Worm (Caenorhabditis elegans) whole organism, late embryonic: ENCODE results near the gene Y73B6BL.44.

Source experiments
- K02D7.2 ChIP-seq: sonication (generic microtip); optimal IDR thresholded peaks from 2 replicates; lab custom pipeline; 2017; ENCODE audit warnings: mild to moderate bottlenecking, missing genetic modification characterization, missing compliant biosample characterization
- T23F11.4 ChIP-seq: fragments of 200-800 bp; sonication (Bioruptor generic); optimal IDR thresholded peaks from 2 replicates; lab custom pipeline; 2018; ENCODE audit warnings: mild to moderate bottlenecking, missing genetic modification characterization, missing compliant biosample characterization
- fkh-10 ChIP-seq: fragments of 150-350 bp; optimal IDR thresholded peaks from 2 replicates; lab custom pipeline; 2014; ENCODE audit warnings: missing biosample characterization, missing genetic modification reagents, missing genetic modification characterization
- lin-11 ChIP-seq: fragments of 200-800 bp; sonication (Bioruptor generic); optimal IDR thresholded peaks from 2 replicates; lab custom pipeline; 2018; ENCODE audit warnings: mild to moderate bottlenecking, missing genetic modification characterization, missing compliant biosample characterization
- madf-2 ChIP-seq: sonication (generic microtip); optimal IDR thresholded peaks from 2 replicates; lab custom pipeline; 2017; ENCODE audit warnings: missing genetic modification characterization, missing compliant biosample characterization
- nfya-1 ChIP-seq: sonication (generic microtip); optimal IDR thresholded peaks from 2 replicates; lab custom pipeline; 2017; ENCODE audit warnings: missing genetic modification characterization, mild to moderate bottlenecking, missing compliant biosample characterization, antibody characterized with exemption, moderate library complexity
- pax-1 ChIP-seq: fragments of 150-350 bp; optimal IDR thresholded peaks from 2 replicates; lab custom pipeline; 2014; ENCODE audit warnings: missing biosample characterization, missing genetic modification characterization
- pqm-1 ChIP-seq: sonication (generic microtip); optimal IDR thresholded peaks from 2 replicates; lab custom pipeline; 2016; ENCODE audit warnings: missing genetic modification characterization, missing compliant biosample characterization
- pros-1 ChIP-seq: fragments of 150-350 bp; optimal IDR thresholded peaks from 2 replicates; lab custom pipeline; 2014; ENCODE audit warnings: missing biosample characterization, missing genetic modification reagents, missing genetic modification characterization
- unc-86 ChIP-seq: sonication (generic microtip); optimal IDR thresholded peaks from 2 replicates; lab custom pipeline; 2016; ENCODE audit warnings: missing genetic modification characterization, missing compliant biosample characterization

DNA sequence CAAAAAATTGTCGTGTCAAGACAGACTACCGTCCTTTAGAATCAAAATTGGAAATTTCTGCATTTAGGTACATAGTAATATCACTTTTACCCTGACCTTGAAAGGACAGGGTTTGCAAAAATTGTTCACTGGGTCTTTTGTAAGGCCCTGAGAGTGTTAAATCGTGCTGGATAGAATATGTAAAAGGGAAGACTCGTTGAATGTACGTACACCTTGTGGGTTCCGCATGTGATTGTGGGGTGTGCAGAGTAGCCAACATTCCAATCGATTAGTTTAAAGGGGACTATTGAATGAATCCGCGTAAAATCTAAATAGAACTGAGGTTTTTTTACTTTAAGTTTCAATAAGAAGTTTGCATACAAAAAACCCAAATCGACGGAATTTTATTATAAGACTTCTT, 32.8 kb upstream of the Y73B6BL.44 start:
- TF ChIP-seq K02D7.2 (tag; lab: Kevin White, UChicago): no peak
- no peak for TF ChIP-seq pros-1 (tag; lab: Kevin White, UChicago)
- no peak for TF ChIP-seq fkh-10
- TF ChIP-seq pax-1 (tag; lab: Kevin White, UChicago): no peak
- TF ChIP-seq unc-86 (tag; lab: Kevin White, UChicago): no peak
- TF ChIP-seq nfya-1 (tag; lab: Kevin White, UChicago): no peak
- no peak for TF ChIP-seq madf-2 (tag; lab: Kevin White, UChicago)
- TF ChIP-seq T23F11.4 (GFP tag; lab: Kevin White, UChicago): no peak
- no peak for TF ChIP-seq pqm-1 (tag; lab: Kevin White, UChicago)
- TF ChIP-seq lin-11 (tag; lab: Kevin White, UChicago): no peak
